Worm (Caenorhabditis elegans): ENCODE results near the gene F42A6.1.

ce11 chrIV:3341170-3341569, 13.7 kb upstream of the F42A6.1 start, which contains the start of gene F42A6.2:
- no peak for TF ChIP-seq him-1 (tag; optimal IDR thresholded peaks at IDR 0.05)
- TF ChIP-seq dao-5 (tag; optimal IDR thresholded peaks at IDR 0.05), result no peak
- no peak for TF ChIP-seq W03F9.2 (tag; optimal IDR thresholded peaks at IDR 0.05)

All from whole organism, L4/young adult.